Fruit fly (Drosophila melanogaster) whole organism, prepupa: ENCODE data around the gene RhoGDI.

Experiments
- CG11762 ChIP-seq: fragments of 200-800 bp; sonication (Bioruptor generic); optimal IDR thresholded peaks from 3 replicates; lab custom pipeline; 2016; ENCODE audit warnings: missing biosample characterization, missing genetic modification characterization; ENCODE audit not compliant: insufficient read depth
- CG1621 ChIP-seq: fragments of 200-800 bp; sonication (Bioruptor generic); optimal IDR thresholded peaks from 3 replicates; lab custom pipeline; 2018; ENCODE audit warnings: missing biosample characterization, mild to moderate bottlenecking, missing genetic modification characterization
- CG16779 ChIP-seq: fragments of 200-800 bp; sonication (Bioruptor generic); optimal IDR thresholded peaks from 3 replicates; lab custom pipeline; 2017; ENCODE audit warnings: missing biosample characterization, mild to moderate bottlenecking, missing genetic modification characterization
- CG3032 ChIP-seq: fragments of 200-800 bp; optimal IDR thresholded peaks from 2 replicates; lab custom pipeline; 2019; ENCODE audit warnings: missing biosample characterization, mild to moderate bottlenecking, missing genetic modification characterization, moderate library complexity
- CG4318 ChIP-seq: fragments of 200-800 bp; sonication (Bioruptor generic); optimal IDR thresholded peaks from 3 replicates; lab custom pipeline; 2017; ENCODE audit warnings: missing biosample characterization, mild to moderate bottlenecking, missing genetic modification characterization
- CG6163 ChIP-seq: fragments of 200-800 bp; sonication (Bioruptor generic); IDR thresholded peaks from 3 replicates; pipeline ENCODE4 v1.3.6; 2022; ENCODE audit warnings: missing biosample characterization, missing genetic modification characterization
- CG6276 ChIP-seq: fragments of 200-800 bp; sonication (Bioruptor generic); optimal IDR thresholded peaks from 2 replicates; lab custom pipeline; 2017; ENCODE audit warnings: missing biosample characterization, mild to moderate bottlenecking, missing genetic modification characterization
- CG8119 ChIP-seq: fragments of 200-800 bp; sonication (Bioruptor generic); IDR thresholded peaks from 3 replicates; pipeline ENCODE4 v1.3.6; 2022; ENCODE audit warnings: missing biosample characterization, missing genetic modification characterization
- Eip75B ChIP-seq: fragments of 200-800 bp; sonication (Bioruptor generic); optimal IDR thresholded peaks from 3 replicates; lab custom pipeline; 2016; ENCODE audit warnings: missing biosample characterization, missing genetic modification characterization
- Eip78C ChIP-seq: fragments of 200-800 bp; sonication (Bioruptor generic); peaks from one replicate; lab custom pipeline; 2016; ENCODE audit warnings: missing biosample characterization, missing genetic modification characterization
- OdsH ChIP-seq: fragments of 200-800 bp; sonication (Bioruptor generic); optimal IDR thresholded peaks from 3 replicates; lab custom pipeline; 2016; ENCODE audit warnings: missing biosample characterization, missing genetic modification characterization
- fd85E ChIP-seq: fragments of 200-800 bp; sonication (Bioruptor generic); optimal IDR thresholded peaks from 3 replicates; lab custom pipeline; 2016; ENCODE audit warnings: missing biosample characterization, missing genetic modification characterization
- net ChIP-seq: fragments of 200-800 bp; sonication (Bioruptor generic); optimal IDR thresholded peaks from 3 replicates; lab custom pipeline; 2016; ENCODE audit warnings: missing biosample characterization, missing genetic modification characterization
- spab ChIP-seq: fragments of 200-800 bp; sonication (Bioruptor generic); optimal IDR thresholded peaks from 2 replicates; lab custom pipeline; 2017; ENCODE audit warnings: missing biosample characterization, mild to moderate bottlenecking, missing genetic modification characterization, missing genetic modification reagents

dm6 chr3L:19898547-19899282 lies 29.8 kb upstream of the RhoGDI start:
- TF ChIP-seq CG11762 (GFP tag; lab: Kevin White, UChicago) = peak; percentile 17
- TF ChIP-seq CG16779 (tag; lab: Kevin White, UChicago) = no peak
- TF ChIP-seq CG8119 (GFP tag; lab: Robert Waterston, UW) = no peak; the same call in 2 of the 3 replicates
- peak; percentile 62 for TF ChIP-seq spab
- TF ChIP-seq Eip75B = no peak
- no peak for TF ChIP-seq CG1621 (tag; lab: Kevin White, UChicago)
- no peak for TF ChIP-seq fd85E (GFP tag; lab: Kevin White, UChicago)
- peak; percentile 85 for TF ChIP-seq Eip78C (GFP tag; lab: Kevin White, UChicago)
- TF ChIP-seq CG6276 (GFP tag; lab: Kevin White, UChicago) = peak; percentile 55
- peak; percentile 39 for TF ChIP-seq CG3032
- peak; percentile 42 for TF ChIP-seq CG4318
- TF ChIP-seq CG6163 (GFP tag; lab: Robert Waterston, UW) = no peak; the same call in 2 of the 3 replicates
- no peak for TF ChIP-seq net (GFP tag; lab: Kevin White, UChicago)
- TF ChIP-seq OdsH (GFP tag; lab: Kevin White, UChicago) = peak; percentile 67
